Fruit fly (Drosophila melanogaster) whole organism, prepupa: ENCODE measurements around the gene Inx3.

Experiments used
- Blimp-1 ChIP-seq: fragments of 200-800 bp; sonication (Bioruptor generic); optimal IDR thresholded peaks from 3 replicates; lab custom pipeline; 2017; ENCODE audit warnings: missing biosample characterization, missing genetic modification characterization, mild to moderate bottlenecking, moderate library complexity, missing genetic modification reagents
- CG10631 ChIP-seq: fragments of 200-800 bp; sonication (Bioruptor generic); optimal IDR thresholded peaks from 2 replicates; lab custom pipeline; 2016; ENCODE audit warnings: missing biosample characterization, missing genetic modification characterization
- CG11294 ChIP-seq: fragments of 200-800 bp; sonication (Bioruptor generic); IDR thresholded peaks from 2 replicates; pipeline ENCODE4 v1.3.6; 2022; ENCODE audit warnings: missing biosample characterization, missing genetic modification characterization
- CG11762 ChIP-seq: fragments of 200-800 bp; sonication (Bioruptor generic); optimal IDR thresholded peaks from 3 replicates; lab custom pipeline; 2016; ENCODE audit warnings: missing biosample characterization, missing genetic modification characterization; ENCODE audit not compliant: insufficient read depth
- CG16779 ChIP-seq: fragments of 200-800 bp; sonication (Bioruptor generic); optimal IDR thresholded peaks from 3 replicates; lab custom pipeline; 2017; ENCODE audit warnings: missing biosample characterization, mild to moderate bottlenecking, missing genetic modification characterization
- CG32006 ChIP-seq: fragments of 200-800 bp; sonication (Bioruptor generic); optimal IDR thresholded peaks from 3 replicates; lab custom pipeline; 2017; ENCODE audit warnings: missing biosample characterization, mild to moderate bottlenecking, missing genetic modification characterization
- CG34406 ChIP-seq: fragments of 200-800 bp; sonication (Bioruptor generic); optimal IDR thresholded peaks from 3 replicates; lab custom pipeline; 2016; ENCODE audit warnings: missing biosample characterization, missing genetic modification characterization
- CG3919 ChIP-seq: fragments of 200-800 bp; sonication (Bioruptor generic); optimal IDR thresholded peaks from 3 replicates; lab custom pipeline; 2016; ENCODE audit warnings: missing biosample characterization, missing genetic modification characterization
- CG4318 ChIP-seq: fragments of 200-800 bp; sonication (Bioruptor generic); optimal IDR thresholded peaks from 3 replicates; lab custom pipeline; 2017; ENCODE audit warnings: missing biosample characterization, mild to moderate bottlenecking, missing genetic modification characterization
- CG6276 ChIP-seq: fragments of 200-800 bp; sonication (Bioruptor generic); optimal IDR thresholded peaks from 2 replicates; lab custom pipeline; 2017; ENCODE audit warnings: missing biosample characterization, mild to moderate bottlenecking, missing genetic modification characterization
- CG6792 ChIP-seq: fragments of 200-800 bp; sonication (Bioruptor generic); optimal IDR thresholded peaks from 3 replicates; lab custom pipeline; 2016; ENCODE audit warnings: missing biosample characterization, missing genetic modification characterization
- CG7368 ChIP-seq: fragments of 200-800 bp; sonication (Bioruptor generic); optimal IDR thresholded peaks from 3 replicates; lab custom pipeline; 2016; ENCODE audit warnings: missing biosample characterization, missing genetic modification characterization
- CG8632 ChIP-seq: fragments of 200-800 bp; sonication (Bioruptor generic); optimal IDR thresholded peaks from 3 replicates; lab custom pipeline; 2016; ENCODE audit warnings: missing biosample characterization, missing genetic modification characterization
- Eip75B ChIP-seq: fragments of 200-800 bp; sonication (Bioruptor generic); optimal IDR thresholded peaks from 3 replicates; lab custom pipeline; 2016; ENCODE audit warnings: missing biosample characterization, missing genetic modification characterization
- Eip78C ChIP-seq: fragments of 200-800 bp; sonication (Bioruptor generic); peaks from one replicate; lab custom pipeline; 2016; ENCODE audit warnings: missing biosample characterization, missing genetic modification characterization
- Eip93F ChIP-seq: fragments of 200-800 bp; sonication (Bioruptor generic); optimal IDR thresholded peaks from 2 replicates; lab custom pipeline; 2016; ENCODE audit warnings: missing biosample characterization, mild to moderate bottlenecking, missing genetic modification characterization
- Ets21C ChIP-seq: fragments of 200-800 bp; sonication (Bioruptor generic); optimal IDR thresholded peaks from 3 replicates; lab custom pipeline; 2016; ENCODE audit warnings: missing biosample characterization, missing genetic modification characterization
- Ets96B ChIP-seq: fragments of 200-800 bp; optimal IDR thresholded peaks from 2 replicates; lab custom pipeline; 2019; ENCODE audit warnings: missing biosample characterization, mild to moderate bottlenecking, missing genetic modification characterization, moderate library complexity
- Gug ChIP-seq: fragments of 200-800 bp; sonication (Bioruptor generic); IDR thresholded peaks from 2 replicates; pipeline ENCODE4 v1.3.6; 2022; ENCODE audit warnings: missing biosample characterization, missing genetic modification characterization
- Hr38 ChIP-seq: sonication (Bioruptor generic); optimal IDR thresholded peaks from 2 replicates; lab custom pipeline; 2016; ENCODE audit warnings: missing biosample characterization, missing genetic modification characterization
- Hr39 ChIP-seq: fragments of 200-800 bp; sonication (Bioruptor generic); optimal IDR thresholded peaks from 2 replicates; lab custom pipeline; 2016; ENCODE audit warnings: missing biosample characterization, missing genetic modification characterization
- Hr4 ChIP-seq: fragments of 200-800 bp; sonication (Bioruptor generic); optimal IDR thresholded peaks from 3 replicates; lab custom pipeline; 2016; ENCODE audit warnings: missing biosample characterization, missing genetic modification characterization
- Lpt ChIP-seq: fragments of 200-800 bp; sonication (Bioruptor generic); optimal IDR thresholded peaks from 3 replicates; lab custom pipeline; 2016; ENCODE audit warnings: missing biosample characterization, missing genetic modification characterization
- Met ChIP-seq: fragments of 200-800 bp; sonication (Bioruptor generic); optimal IDR thresholded peaks from 3 replicates; lab custom pipeline; 2016; ENCODE audit warnings: missing biosample characterization, missing genetic modification characterization
- OdsH ChIP-seq: fragments of 200-800 bp; sonication (Bioruptor generic); optimal IDR thresholded peaks from 3 replicates; lab custom pipeline; 2016; ENCODE audit warnings: missing biosample characterization, missing genetic modification characterization
- Smox ChIP-seq: fragments of 200-800 bp; sonication (Bioruptor generic); optimal IDR thresholded peaks from 3 replicates; lab custom pipeline; 2016; ENCODE audit warnings: missing biosample characterization, missing genetic modification characterization
- Sox14 ChIP-seq: fragments of 200-800 bp; sonication (Bioruptor generic); optimal IDR thresholded peaks from 3 replicates; lab custom pipeline; 2016; ENCODE audit warnings: missing biosample characterization, missing genetic modification characterization
- Sox15 ChIP-seq: fragments of 200-800 bp; sonication (Bioruptor generic); optimal IDR thresholded peaks from 3 replicates; lab custom pipeline; 2016; ENCODE audit warnings: missing biosample characterization, missing genetic modification characterization
- achi ChIP-seq: fragments of 200-800 bp; sonication (Bioruptor generic); optimal IDR thresholded peaks from 3 replicates; lab custom pipeline; 2016; ENCODE audit warnings: missing biosample characterization, missing genetic modification characterization
- dsx ChIP-seq: fragments of 200-800 bp; optimal IDR thresholded peaks from 3 replicates; lab custom pipeline; 2019; ENCODE audit warnings: missing biosample characterization, mild to moderate bottlenecking, missing genetic modification characterization, moderate library complexity; ENCODE audit not compliant: poor library complexity, severe bottlenecking
- eg ChIP-seq: fragments of 200-800 bp; sonication (Bioruptor generic); IDR thresholded peaks from 3 replicates; pipeline ENCODE4 v1.3.6; 2022; ENCODE audit warnings: missing biosample characterization, missing genetic modification characterization
- fd59A ChIP-seq: fragments of 200-800 bp; sonication (Bioruptor generic); optimal IDR thresholded peaks from 2 replicates; lab custom pipeline; 2017; ENCODE audit warnings: missing biosample characterization, mild to moderate bottlenecking, missing genetic modification characterization, missing genetic modification reagents
- fd85E ChIP-seq: fragments of 200-800 bp; sonication (Bioruptor generic); optimal IDR thresholded peaks from 3 replicates; lab custom pipeline; 2016; ENCODE audit warnings: missing biosample characterization, missing genetic modification characterization
- fkh ChIP-seq: fragments of 200-800 bp; sonication (Bioruptor generic); optimal IDR thresholded peaks from 3 replicates; lab custom pipeline; 2017; ENCODE audit warnings: missing biosample characterization, mild to moderate bottlenecking, missing genetic modification characterization, moderate library complexity
- lz ChIP-seq: fragments of 200-800 bp; sonication (Bioruptor generic); optimal IDR thresholded peaks from 3 replicates; lab custom pipeline; 2016; ENCODE audit warnings: missing biosample characterization, missing genetic modification characterization
- spab ChIP-seq: fragments of 200-800 bp; sonication (Bioruptor generic); optimal IDR thresholded peaks from 2 replicates; lab custom pipeline; 2017; ENCODE audit warnings: missing biosample characterization, mild to moderate bottlenecking, missing genetic modification characterization, missing genetic modification reagents
- svp ChIP-seq: fragments of 200-800 bp; sonication (Bioruptor generic); peaks from one replicate; lab custom pipeline; 2016; ENCODE audit warnings: missing biosample characterization, missing genetic modification characterization
- vri ChIP-seq: fragments of 200-800 bp; sonication (Bioruptor generic); optimal IDR thresholded peaks from 3 replicates; lab custom pipeline; 2016; ENCODE audit warnings: missing biosample characterization, mild to moderate bottlenecking, missing genetic modification characterization

The Inx3 gene

DNA sequence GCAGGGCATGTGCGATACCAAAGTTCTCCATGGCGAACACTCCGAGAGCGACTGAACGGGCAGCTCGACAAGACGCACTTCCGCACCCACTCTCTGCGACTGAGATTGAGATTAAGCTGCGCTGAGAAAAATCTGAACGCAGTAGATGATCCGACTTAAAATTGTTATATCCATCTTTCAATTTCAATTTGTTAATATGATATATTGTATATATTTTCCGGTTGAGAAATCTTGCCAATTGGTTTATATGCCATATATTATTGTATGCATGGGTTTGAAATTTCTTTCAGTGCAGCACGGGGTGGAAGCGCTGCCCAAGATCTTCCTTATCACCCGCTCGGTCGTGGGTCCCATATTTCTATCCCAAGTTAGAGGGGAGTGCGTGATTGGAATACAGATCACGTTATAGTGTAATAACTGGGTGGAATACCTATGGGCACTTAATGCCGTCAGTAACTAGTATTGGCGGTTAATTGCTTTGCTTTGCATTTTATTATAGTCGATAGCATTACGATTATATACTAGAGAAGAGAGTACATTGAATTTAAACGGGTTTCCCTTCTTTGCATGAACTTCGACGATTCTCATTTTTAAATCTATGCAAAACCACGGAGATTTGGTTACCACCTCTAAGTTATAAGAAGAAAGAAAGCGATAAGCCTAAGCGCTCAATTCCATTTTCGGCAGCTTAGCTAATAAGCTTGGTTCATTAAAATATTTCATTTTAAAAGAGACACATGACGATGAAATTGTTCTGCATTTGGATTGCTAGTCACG lies 21.0 kb upstream of the Inx3 start, which contains the start of the genes Nepl19 and Nepl20 (continued):
- TF ChIP-seq fkh (GFP tag; lab: Kevin White, UChicago), result peak; percentile 29
- peak; percentile 68 for TF ChIP-seq Eip93F
- peak; percentile 67 for TF ChIP-seq Ets21C (GFP tag; lab: Kevin White, UChicago)
- TF ChIP-seq CG16779, result peak; percentile 86
- peak; percentile 78 for TF ChIP-seq fd59A (GFP tag; lab: Kevin White, UChicago)
- peak; percentile 56 for TF ChIP-seq fd85E
- TF ChIP-seq lz (GFP tag; lab: Kevin White, UChicago), result peak; percentile 86
- TF ChIP-seq vri (GFP tag; lab: Kevin White, UChicago), result peak; percentile 77
- TF ChIP-seq Hr38, result no peak
- TF ChIP-seq CG32006 (GFP tag; lab: Kevin White, UChicago), result peak; percentile 92
- peak; percentile 99 for TF ChIP-seq svp (GFP tag; lab: Kevin White, UChicago)
- TF ChIP-seq Hr39, result peak; percentile 77
- peak; percentile 86 for TF ChIP-seq CG7368 (GFP tag; lab: Kevin White, UChicago)
- peak; percentile 85 for TF ChIP-seq Smox (GFP tag; lab: Kevin White, UChicago)
- TF ChIP-seq Lpt, result peak; percentile 79
- peak; percentile 94 for TF ChIP-seq eg (GFP tag; lab: Robert Waterston, UW)
- TF ChIP-seq Eip75B, result peak; percentile 88
- peak; percentile 36 for TF ChIP-seq Blimp-1
- peak; percentile 85 for TF ChIP-seq CG11294 (GFP tag; lab: Robert Waterston, UW)
- TF ChIP-seq spab (GFP tag; lab: Kevin White, UChicago), result peak; percentile 85
- peak; percentile 89 for TF ChIP-seq Ets96B (tag; lab: Kevin White, UChicago)
- TF ChIP-seq Hr4 (GFP tag; lab: Kevin White, UChicago), result peak; percentile 91
- TF ChIP-seq OdsH (GFP tag; lab: Kevin White, UChicago), result peak; percentile 90
- peak; percentile 75 for TF ChIP-seq CG11762 (GFP tag; lab: Kevin White, UChicago)
- TF ChIP-seq CG6792 (GFP tag; lab: Kevin White, UChicago), result peak; percentile 89
- TF ChIP-seq CG4318, result peak; percentile 73
- peak; percentile 86 for TF ChIP-seq CG6276
- TF ChIP-seq achi (GFP tag; lab: Kevin White, UChicago), result peak; percentile 84
- TF ChIP-seq Eip78C (GFP tag; lab: Kevin White, UChicago), result peak; percentile 96
- peak; percentile 82 for TF ChIP-seq CG8632
- TF ChIP-seq Sox15 (GFP tag; lab: Kevin White, UChicago), result peak; percentile 76
- TF ChIP-seq Met (GFP tag; lab: Kevin White, UChicago), result peak; percentile 87
- TF ChIP-seq CG3919 (GFP tag; lab: Kevin White, UChicago), result peak; percentile 90
- TF ChIP-seq dsx, result peak; percentile 85
- TF ChIP-seq CG34406 (GFP tag; lab: Kevin White, UChicago), result peak; percentile 86

DNA sequence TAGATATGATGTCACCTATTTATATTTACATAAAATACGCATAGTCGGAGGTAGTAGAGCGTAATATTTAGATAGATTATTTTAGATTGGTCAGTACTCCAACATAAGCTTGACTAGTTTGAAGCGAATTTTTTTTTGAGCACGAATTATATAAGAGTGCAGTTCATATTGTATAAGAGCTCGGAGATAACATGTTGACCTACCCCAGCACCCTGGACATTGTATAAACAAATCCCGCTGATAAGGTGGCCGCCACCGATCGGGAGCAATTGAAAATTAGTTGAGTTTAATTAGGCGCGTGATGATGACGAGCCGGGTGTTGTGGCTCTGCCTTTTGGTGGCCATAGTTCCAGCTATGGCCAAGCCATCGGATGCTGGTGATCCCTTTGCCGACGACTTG lies 16.0 kb upstream of the Inx3 start, which contains the start of gene Nepl18:
Nepl18 (plus strand) TSS at position 277 of the 400 bp plus-strand sequence.
- TF ChIP-seq CG10631 (GFP tag; lab: Kevin White, UChicago) (no peak), svp (GFP tag; lab: Kevin White, UChicago) (peak; percentile 91), Sox14 (GFP tag; lab: Kevin White, UChicago) (no peak), CG6792 (GFP tag; lab: Kevin White, UChicago) (no peak)

DNA sequence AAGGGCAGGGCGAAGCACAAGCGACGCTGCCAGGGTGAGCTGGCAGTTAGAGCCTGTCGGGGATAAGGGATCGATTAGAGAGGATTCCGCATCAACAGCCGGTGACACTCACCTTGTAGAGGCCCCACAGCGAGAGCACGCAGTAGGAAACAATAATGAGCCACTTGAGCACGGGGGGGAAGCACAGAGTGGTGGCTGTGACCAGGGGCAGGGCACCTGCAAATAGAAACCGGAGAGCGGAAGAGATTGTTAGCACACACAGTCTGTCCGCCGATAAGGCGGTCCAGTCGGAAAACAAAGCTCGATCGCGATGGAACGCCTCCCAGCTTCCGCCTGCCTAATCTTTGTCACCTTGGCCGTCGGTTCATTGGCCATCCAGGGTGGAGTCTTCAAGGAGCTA lies 13.3 kb upstream of the Inx3 start, which contains the start of gene Nepl17:
Nepl17 (plus strand) TSS at position 301 of the 400 bp plus-strand sequence.
- TF ChIP-seq CG11762 (GFP tag; lab: Kevin White, UChicago), result no peak
- no peak for TF ChIP-seq Eip75B
- peak; percentile 42 for TF ChIP-seq svp (GFP tag; lab: Kevin White, UChicago)
- TF ChIP-seq Hr39, result no peak
- no peak for TF ChIP-seq CG11294 (GFP tag; lab: Robert Waterston, UW)
- TF ChIP-seq Gug (GFP tag; lab: Robert Waterston, UW), result no peak
- no peak for TF ChIP-seq fd85E
- TF ChIP-seq Lpt, result no peak
